Worm (Caenorhabditis elegans) whole organism, L3 larva: ENCODE results near the gene lnp-1.

ENCODE experiments used
- R02D3.7 ChIP-seq: fragments of 150-350 bp; optimal IDR thresholded peaks from 2 replicates; lab custom pipeline; 2014; ENCODE audit warnings: missing biosample characterization, missing genetic modification characterization
- aly-2 ChIP-seq: fragments of 150-350 bp; optimal IDR thresholded peaks from 2 replicates; lab custom pipeline; 2014; ENCODE audit warnings: missing biosample characterization, missing genetic modification characterization
- egl-5 ChIP-seq: fragments of 150-350 bp; optimal IDR thresholded peaks from 2 replicates; lab custom pipeline; 2017; ENCODE audit warnings: missing biosample characterization, missing genetic modification reagents, missing genetic modification characterization, inconsistent platforms
- elt-1 ChIP-seq: fragments of 150-350 bp; optimal IDR thresholded peaks from 2 replicates; lab custom pipeline; 2014; ENCODE audit warnings: missing biosample characterization, missing genetic modification characterization

DNA sequence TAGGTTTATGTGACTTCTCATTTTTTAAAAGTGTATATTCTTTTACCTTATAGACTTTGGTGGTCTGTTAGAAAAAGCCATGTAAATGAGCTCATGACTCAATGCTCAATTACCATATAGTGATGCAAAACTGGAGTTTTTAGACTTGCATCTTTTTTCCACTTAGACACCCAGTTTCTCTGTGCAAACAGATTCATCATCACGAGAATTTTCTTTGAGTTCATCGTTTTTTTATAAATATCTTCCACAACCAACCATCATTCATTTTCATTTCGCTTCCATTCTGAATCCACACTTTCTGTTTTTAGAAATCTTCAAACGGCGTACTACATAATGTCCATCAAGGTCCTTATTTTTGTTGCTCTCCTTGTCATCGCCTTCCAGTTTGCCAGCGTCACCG, 44.0 kb upstream of the lnp-1 start, which contains the start of gene C07A12.2:
- no peak for TF ChIP-seq R02D3.7
- TF ChIP-seq aly-2 (tag; lab: Kevin White, UChicago), result no peak
- no peak for TF ChIP-seq elt-1 (tag; lab: Kevin White, UChicago)
- TF ChIP-seq egl-5, result no peak
